Worm (Caenorhabditis elegans) whole organism, L1 larva: ENCODE results near the gene med-2.
A peak's percentile ranks its signal among the peaks of the same experiment; 100 is the strongest.

ENCODE experiments used
- aly-2 ChIP-seq: fragments of 150-350 bp; optimal IDR thresholded peaks from 2 replicates; lab custom pipeline; 2014; ENCODE audit warnings: missing biosample characterization, missing genetic modification characterization
- ceh-82 ChIP-seq, 3 experiments: fragments of 150-350 bp in 1 of 3; sonication (generic microtip) in 2 of 3; optimal IDR thresholded peaks; 2 replicates each; lab custom pipeline; 2014 to 2017; ENCODE audit warnings: missing biosample characterization in 3 of 3, missing genetic modification characterization in 3 of 3
- elt-2 ChIP-seq: sonication (generic microtip); optimal IDR thresholded peaks from 2 replicates; lab custom pipeline; 2016; ENCODE audit warnings: missing genetic modification characterization, mild to moderate bottlenecking, inconsistent platforms, missing compliant biosample characterization, missing genetic modification reagents
- elt-3 ChIP-seq, 6 experiments: fragments of 150-350 bp in 1 of 6; sonication (generic microtip); optimal IDR thresholded peaks; 2 replicates each; lab custom pipeline; 2017 to 2018; ENCODE audit warnings: missing biosample characterization in 6 of 6, missing genetic modification characterization in 6 of 6, inconsistent platforms in 1 of 6
- fkh-10 ChIP-seq: sonication (generic microtip); optimal IDR thresholded peaks from 2 replicates; lab custom pipeline; 2017; ENCODE audit warnings: missing biosample characterization, missing genetic modification reagents, missing genetic modification characterization
- hlh-17 ChIP-seq: fragments of 200-800 bp; sonication (Bioruptor generic); optimal IDR thresholded peaks from 2 replicates; lab custom pipeline; 2018; ENCODE audit warnings: missing genetic modification characterization, mild to moderate bottlenecking, missing compliant biosample characterization, moderate library complexity, borderline replicate concordance
- lin-13 ChIP-seq: fragments of 150-350 bp; optimal IDR thresholded peaks from 2 replicates; lab custom pipeline; 2014; ENCODE audit warnings: missing biosample characterization, missing genetic modification reagents, missing genetic modification characterization
- mef-2 ChIP-seq: fragments of 150-350 bp; optimal IDR thresholded peaks from 2 replicates; lab custom pipeline; 2014; ENCODE audit warnings: missing biosample characterization, missing genetic modification characterization
- mep-1 ChIP-seq: fragments of 150-350 bp; optimal IDR thresholded peaks from 2 replicates; lab custom pipeline; 2014; ENCODE audit warnings: missing biosample characterization, missing genetic modification characterization
- nhr-11 ChIP-seq: fragments of 150-350 bp; optimal IDR thresholded peaks from 2 replicates; lab custom pipeline; 2014; ENCODE audit warnings: missing biosample characterization, missing genetic modification characterization
- pqm-1 ChIP-seq: sonication (generic microtip); optimal IDR thresholded peaks from 3 replicates; lab custom pipeline; 2017; ENCODE audit warnings: missing biosample characterization, missing genetic modification characterization
- rnt-1 ChIP-seq: sonication (generic microtip); optimal IDR thresholded peaks from 2 replicates; lab custom pipeline; 2016; ENCODE audit warnings: mild to moderate bottlenecking, missing genetic modification characterization, moderate library complexity, missing compliant biosample characterization
- snpc-4 ChIP-seq: fragments of 150-350 bp; optimal IDR thresholded peaks from 2 replicates; lab custom pipeline; 2014; ENCODE audit warnings: missing biosample characterization, missing genetic modification characterization

DNA sequence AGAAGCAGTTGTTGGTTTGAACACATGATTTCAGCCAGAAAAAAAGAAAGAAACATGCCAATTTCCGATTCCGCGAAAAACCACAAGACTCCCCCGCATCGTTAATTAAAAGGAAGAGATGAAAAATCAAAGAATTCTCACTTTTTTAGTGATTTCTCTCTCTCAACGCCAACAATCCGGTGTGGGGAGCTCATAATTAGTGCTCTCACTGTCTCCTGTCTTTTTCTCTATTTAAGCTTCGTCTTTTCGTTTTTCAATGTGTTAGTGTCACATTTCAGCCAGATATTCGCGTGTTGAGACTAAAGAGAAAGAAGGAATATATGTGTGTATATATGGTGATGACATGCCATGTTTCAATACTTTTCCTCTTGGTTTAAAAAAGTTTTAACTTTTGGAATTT lies 10.6 kb upstream of the med-2 start:
- no peak for TF ChIP-seq snpc-4
- TF ChIP-seq aly-2 (tag; lab: Kevin White, UChicago) = no peak
- TF ChIP-seq elt-2 (tag; lab: Kevin White, UChicago) = no peak
- TF ChIP-seq lin-13 = no peak
- TF ChIP-seq elt-3 (tag; optimal IDR thresholded peaks at IDR 0.05; lab: Kevin White, UChicago) = no peak
- no peak for TF ChIP-seq mep-1
- TF ChIP-seq rnt-1 (tag; lab: Kevin White, UChicago) = peak; percentile 75
- no peak for TF ChIP-seq fkh-10 (GFP tag; lab: Kevin White, UChicago)
- TF ChIP-seq pqm-1 (tag; lab: Kevin White, UChicago) = no peak
- TF ChIP-seq mef-2 = no peak
- TF ChIP-seq hlh-17 (GFP tag; lab: Kevin White, UChicago) = no peak
- peak; percentile 50 for TF ChIP-seq nhr-11 (tag; lab: Kevin White, UChicago)
- peak in 1 of 3 experiments; percentile 16 for TF ChIP-seq ceh-82 (tag; optimal IDR thresholded peaks at IDR 0.05; lab: Kevin White, UChicago)
